Worm (Caenorhabditis elegans): ENCODE results near the gene C49F8.15.

DNA sequence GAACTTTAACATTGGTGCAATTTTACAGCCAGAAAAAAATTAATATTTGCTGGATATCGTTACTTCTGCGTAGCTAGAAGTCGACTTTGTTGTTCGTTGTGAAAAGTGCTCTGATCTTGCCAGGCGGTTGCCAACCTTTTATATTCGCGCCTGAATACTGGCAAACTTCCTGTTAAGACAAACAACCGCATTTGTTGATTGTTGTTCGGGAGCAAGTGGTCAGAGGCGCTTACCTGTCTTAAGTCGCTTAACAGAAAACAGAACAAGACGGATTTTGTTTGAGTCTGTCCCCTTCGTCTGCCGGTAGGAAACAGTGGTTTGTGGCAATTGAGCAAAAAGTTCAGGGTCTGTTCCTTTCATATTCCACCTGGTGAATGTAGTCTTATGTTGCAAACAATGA lies at the start of gene C49F8.15:
- TF ChIP-seq nhr-120 (GFP tag; IDR thresholded peaks at IDR 0.05) (no peak), Y53F4B.3 (GFP tag; IDR thresholded peaks at IDR 0.05) (no peak), K12H6.12 (tag; optimal IDR thresholded peaks at IDR 0.05) (no peak), ZK185.1 (tag; optimal IDR thresholded peaks at IDR 0.05; ENCODE audit: poor library complexity, severe bottlenecking) (no peak), pha-4 (tag; optimal IDR thresholded peaks at IDR 0.05) (no peak), zfh-2 (GFP tag; conservative IDR thresholded peaks at IDR 0.05) (no peak), aptf-3 (GFP tag; IDR thresholded peaks at IDR 0.05) (no peak), ztf-6 (GFP tag; IDR thresholded peaks at IDR 0.05) (no peak), repo-1 (tag; optimal IDR thresholded peaks at IDR 0.05) (no peak), him-1 (tag; optimal IDR thresholded peaks at IDR 0.05) (no peak), ceh-100 (GFP tag; IDR thresholded peaks at IDR 0.05) (no peak), die-1 (tag; optimal IDR thresholded peaks at IDR 0.05) (no peak), zim-3 (tag; optimal IDR thresholded peaks at IDR 0.05) (no peak), dpl-1 (GFP tag; optimal IDR thresholded peaks at IDR 0.05) (no peak)

All from whole organism, young adult.